Worm (Caenorhabditis elegans): ENCODE measurements around the gene emg-1.

ce11 chrIII:10689057-10689456 lies 39.7 kb downstream of the emg-1 start, which contains the start of gene Y39A1A.31:
- TF ChIP-seq egrh-3 (GFP tag; IDR thresholded peaks at IDR 0.05): no peak
- TF ChIP-seq lsl-1 (GFP tag; optimal IDR thresholded peaks at IDR 0.05): no peak
- TF ChIP-seq bed-2 (GFP tag; IDR thresholded peaks at IDR 0.05): no peak

Data from whole organism, young adult.